Worm (Caenorhabditis elegans): ENCODE results near the gene F42C5.5.

The F42C5.5 gene

DNA sequence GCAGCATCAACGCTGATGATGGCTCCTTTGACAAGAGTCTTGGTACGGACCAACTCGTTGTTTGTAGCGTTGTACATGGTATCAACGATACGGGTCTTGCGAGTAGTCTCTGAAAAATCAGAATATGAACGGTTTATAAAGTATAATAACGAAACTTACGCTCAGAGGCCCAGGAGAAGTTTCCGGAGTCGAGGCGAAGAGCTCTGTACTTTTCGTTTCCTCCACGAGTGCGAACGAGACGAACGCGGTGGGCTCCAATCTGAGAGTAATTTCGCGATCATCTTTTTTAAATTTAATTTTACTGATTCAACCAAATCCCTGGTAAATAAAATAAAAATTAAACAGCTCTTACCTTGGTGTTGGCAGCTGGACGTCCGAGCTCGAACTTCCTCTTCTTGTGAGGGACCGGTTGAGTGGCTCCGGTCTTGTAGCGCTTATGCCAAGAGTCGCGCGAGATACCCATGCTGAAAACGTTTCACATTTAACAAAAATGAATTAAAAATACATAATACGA is 19.4 kb upstream of the F42C5.5 start, which contains the start of gene rps-8 (continued):
- TF ChIP-seq ceh-100 (GFP tag; IDR thresholded peaks at IDR 0.05) (0 out of 2 replicates have a peak, but pooled peaks have one; percentile 34), nhr-120 (GFP tag; IDR thresholded peaks at IDR 0.05) (no peak), egrh-3 (GFP tag; IDR thresholded peaks at IDR 0.05) (no peak), F57C9.4 (tag; optimal IDR thresholded peaks at IDR 0.05) (no peak), B0035.1 (tag; optimal IDR thresholded peaks at IDR 0.05) (no peak)

DNA sequence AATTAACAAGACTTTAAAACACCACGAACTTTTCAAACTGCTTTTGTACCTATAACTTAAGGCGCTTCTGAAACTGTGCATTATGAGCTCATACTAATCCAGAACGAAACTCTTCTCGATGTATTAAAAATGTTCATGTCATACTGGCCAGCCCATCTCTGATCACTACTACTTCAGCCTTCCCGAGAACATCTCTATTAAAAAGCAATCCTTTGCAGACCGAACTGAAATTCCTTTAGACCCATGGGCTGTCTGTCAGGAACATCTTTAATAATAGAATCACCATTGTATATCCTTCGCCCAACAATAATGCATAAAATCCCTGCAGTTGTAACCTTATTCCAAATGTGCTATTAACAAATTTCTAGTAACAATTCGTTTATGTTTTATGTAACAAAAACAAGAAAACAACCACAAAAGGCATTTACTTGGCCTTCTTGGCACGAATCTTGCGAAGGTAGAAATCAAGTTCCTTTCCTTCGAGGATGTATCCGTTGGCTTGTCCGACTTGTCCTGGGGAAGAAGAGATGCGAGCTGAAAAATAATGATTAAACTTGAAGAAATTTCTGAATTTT is 18.7 kb upstream of the F42C5.5 start:
- TF ChIP-seq hlh-26 (GFP tag; conservative IDR thresholded peaks at IDR 0.05), result no peak
- no peak for TF ChIP-seq ceh-40 (GFP tag; IDR thresholded peaks at IDR 0.05)
- TF ChIP-seq T26A5.8 (tag; optimal IDR thresholded peaks at IDR 0.05), result no peak
- TF ChIP-seq attf-6 (GFP tag; IDR thresholded peaks at IDR 0.05), result peak; percentile 77; the same call in 1 of the 2 replicates
- TF ChIP-seq rcor-1 (GFP tag; IDR thresholded peaks at IDR 0.05), result no peak; the same call in 1 of the 2 replicates
- TF ChIP-seq madf-10 (tag; optimal IDR thresholded peaks at IDR 0.05), result no peak
- TF ChIP-seq hmg-20 (GFP tag; IDR thresholded peaks at IDR 0.05), result no peak
- TF ChIP-seq akir-1 (GFP tag; optimal IDR thresholded peaks at IDR 0.05), result no peak
- TF ChIP-seq Y67H2A.10 (GFP tag; conservative IDR thresholded peaks at IDR 0.05), result no peak
- no peak for TF ChIP-seq nhr-179 (tag; optimal IDR thresholded peaks at IDR 0.05)
- 0 out of 2 replicates have a peak, but pooled peaks have one; percentile 4 for TF ChIP-seq madf-8 (GFP tag; conservative IDR thresholded peaks at IDR 0.05)
- TF ChIP-seq mcd-1 (GFP tag; IDR thresholded peaks at IDR 0.05), result 0 out of 2 replicates have a peak, but pooled peaks have one; percentile 9
- TF ChIP-seq B0336.3 (GFP tag; IDR thresholded peaks at IDR 0.05), result peak; percentile 79
- TF ChIP-seq gei-17 (GFP tag; optimal IDR thresholded peaks at IDR 0.05), result no peak
- TF ChIP-seq let-607 (tag; optimal IDR thresholded peaks at IDR 0.05), result no peak
- TF ChIP-seq nhr-80 (tag; optimal IDR thresholded peaks at IDR 0.05), result no peak
- TF ChIP-seq F33H1.4 (GFP tag; IDR thresholded peaks at IDR 0.05), result peak; percentile 40
- TF ChIP-seq bed-1 (GFP tag; IDR thresholded peaks at IDR 0.05), result 0 out of 2 replicates have a peak, but pooled peaks have one; percentile 23
- TF ChIP-seq C17E4.6 (GFP tag; IDR thresholded peaks at IDR 0.05), result no peak
- TF ChIP-seq madf-3 (GFP tag; IDR thresholded peaks at IDR 0.05), result peak; percentile 6; the same call in 1 of the 2 replicates
- no peak for TF ChIP-seq hmg-1.2 (GFP tag; IDR thresholded peaks at IDR 0.05)
- 0 out of 2 replicates have a peak, but pooled peaks have one; percentile 28 for TF ChIP-seq nfyb-1 (GFP tag; IDR thresholded peaks at IDR 0.05)
- TF ChIP-seq hrde-1 (tag; optimal IDR thresholded peaks at IDR 0.05; ENCODE audit: borderline replicate concordance), result peak; percentile 50
- peak; percentile 18 for TF ChIP-seq snpc-1.1 (tag; optimal IDR thresholded peaks at IDR 0.05; ENCODE audit: insufficient read depth)
- no peak for TF ChIP-seq ztf-25 (GFP tag; IDR thresholded peaks at IDR 0.05)
- peak; percentile 31 for TF ChIP-seq unc-130 (GFP tag; optimal IDR thresholded peaks at IDR 0.05)
- TF ChIP-seq lin-54 (GFP tag; optimal IDR thresholded peaks at IDR 0.05), result peak; percentile 50
- TF ChIP-seq bed-2 (GFP tag; IDR thresholded peaks at IDR 0.05), result no peak
- TF ChIP-seq sptf-2 (GFP tag; optimal IDR thresholded peaks at IDR 0.05), result no peak
- no peak for TF ChIP-seq B0261.1 (tag; optimal IDR thresholded peaks at IDR 0.05)
- peak; percentile 71; the same call in 1 of the 2 replicates for TF ChIP-seq ekl-4 (GFP tag; IDR thresholded peaks at IDR 0.05)
- no peak for TF ChIP-seq Y79H2A.3 (GFP tag; conservative IDR thresholded peaks at IDR 0.05)
- no peak for TF ChIP-seq snpc-4 (GFP tag; optimal IDR thresholded peaks at IDR 0.05)
- peak in 1 of 4 experiments; percentile 57 for TF ChIP-seq snpc-4 (tag; optimal IDR thresholded peaks at IDR 0.05)
- no peak for TF ChIP-seq nfya-2 (GFP tag; IDR thresholded peaks at IDR 0.05)
- TF ChIP-seq mes-4 (tag; optimal IDR thresholded peaks at IDR 0.05), result no peak
- peak; percentile 51 for TF ChIP-seq snpc-3.4 (tag; optimal IDR thresholded peaks at IDR 0.05)
- no peak for TF ChIP-seq F55B11.4 (tag; optimal IDR thresholded peaks at IDR 0.05; ENCODE audit: borderline replicate concordance, insufficient read depth)
- peak; percentile 11 for TF ChIP-seq tbp1 (GFP tag; optimal IDR thresholded peaks at IDR 0.05)
- TF ChIP-seq hsf-1 (GFP tag; IDR thresholded peaks at IDR 0.05), result 0 out of 2 replicates have a peak, but pooled peaks have one; percentile 58
- no peak for TF ChIP-seq ceh-79 (tag; optimal IDR thresholded peaks at IDR 0.05)

Data from whole organism, young adult.